Fruit fly (Drosophila melanogaster): ENCODE data around the gene CG11454.

DNA sequence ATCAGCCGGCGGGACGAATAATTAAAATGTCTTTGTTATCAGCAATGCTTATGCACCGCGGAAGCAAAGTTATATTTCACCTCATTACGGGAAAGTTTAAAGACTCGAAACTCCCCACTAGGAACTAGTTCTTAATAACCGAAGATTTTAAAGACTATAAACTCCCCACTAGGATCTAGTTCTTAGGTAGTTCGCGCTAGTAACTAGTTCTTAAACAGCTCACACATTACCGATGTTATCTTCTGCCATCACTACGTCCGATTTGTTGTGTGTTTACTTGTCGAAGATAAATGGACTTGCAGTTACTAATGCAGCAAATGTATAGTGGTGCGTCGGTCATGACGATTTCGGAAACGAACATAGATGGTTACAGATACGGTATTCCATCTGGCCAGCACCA lies at the start of gene CG11454, which contains the start of gene CG31974:
- TF ChIP-seq psq (optimal IDR thresholded peaks at IDR 0.05) (no peak), usp (GFP tag; optimal IDR thresholded peaks at IDR 0.05) (no peak)
